Fruit fly (Drosophila melanogaster): Measurements from ENCODE around the gene skl.

Gene skl

DNA sequence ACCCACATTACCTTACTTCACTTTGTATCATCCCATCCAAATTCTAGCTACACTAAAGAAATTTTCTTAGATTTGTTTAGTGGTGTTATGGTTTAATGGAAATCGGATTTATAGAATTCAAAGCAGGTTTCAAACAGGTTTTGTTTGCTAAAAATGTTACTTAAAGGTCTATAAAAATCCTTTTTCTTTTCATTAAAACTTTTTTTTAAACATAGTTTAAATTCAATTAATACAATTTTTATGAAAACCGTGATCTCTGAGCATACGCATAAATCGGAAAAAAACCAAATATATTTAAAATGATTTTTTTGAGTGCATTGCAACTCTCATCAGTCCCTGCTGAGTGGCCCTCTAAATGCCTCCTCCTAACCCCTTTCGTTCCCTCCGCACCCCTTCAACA, 14.5 kb downstream of the skl start:
- TF ChIP-seq CG15710 (tag; optimal IDR thresholded peaks at IDR 0.05) = peak; percentile 23
- TF ChIP-seq CG14655 (GFP tag; optimal IDR thresholded peaks at IDR 0.05) = peak; percentile 8
- peak; percentile 1 for TF ChIP-seq CG8159 (tag; optimal IDR thresholded peaks at IDR 0.05)
- no peak for TF ChIP-seq gl (tag; optimal IDR thresholded peaks at IDR 0.05)
- no peak for TF ChIP-seq Snoo (tag; optimal IDR thresholded peaks at IDR 0.05)
- no peak for TF ChIP-seq CG12605 (GFP tag; IDR thresholded peaks at IDR 0.05)
- no peak for TF ChIP-seq Pif1B (GFP tag; optimal IDR thresholded peaks at IDR 0.05)
- TF ChIP-seq CG17806 (tag; optimal IDR thresholded peaks at IDR 0.05) = peak; percentile 16
- no peak for TF ChIP-seq CG9948 (tag; optimal IDR thresholded peaks at IDR 0.05)
- no peak for TF ChIP-seq CG8301 (tag; optimal IDR thresholded peaks at IDR 0.05)
- no peak for TF ChIP-seq D1 (tag; optimal IDR thresholded peaks at IDR 0.05)

DNA sequence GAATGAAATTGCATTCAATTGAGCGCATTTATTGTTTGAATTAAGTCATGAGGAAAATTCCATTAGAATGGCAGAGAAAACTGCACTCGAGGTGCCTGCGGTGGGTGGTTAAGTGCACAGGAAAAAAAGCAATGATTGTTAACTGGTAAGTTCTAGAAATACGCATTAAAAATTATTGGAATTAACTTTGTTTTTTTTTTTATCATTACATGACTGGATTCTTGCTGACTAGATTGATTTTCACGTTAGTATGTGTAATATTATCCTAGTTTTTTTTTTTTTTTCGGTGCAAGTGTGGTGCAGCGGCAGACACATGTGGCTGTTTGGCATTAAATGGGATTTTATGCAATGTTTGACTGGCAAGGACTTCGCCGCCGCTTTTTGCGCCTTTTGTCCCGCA, 16.7 kb downstream of the skl start:
- TF ChIP-seq D1 (tag; optimal IDR thresholded peaks at IDR 0.05) (no peak), CG34367 (tag; optimal IDR thresholded peaks at IDR 0.05) (no peak), Snoo (tag; optimal IDR thresholded peaks at IDR 0.05) (no peak), CG8159 (tag; optimal IDR thresholded peaks at IDR 0.05) (peak; percentile 7), gl (tag; optimal IDR thresholded peaks at IDR 0.05) (no peak)

DNA sequence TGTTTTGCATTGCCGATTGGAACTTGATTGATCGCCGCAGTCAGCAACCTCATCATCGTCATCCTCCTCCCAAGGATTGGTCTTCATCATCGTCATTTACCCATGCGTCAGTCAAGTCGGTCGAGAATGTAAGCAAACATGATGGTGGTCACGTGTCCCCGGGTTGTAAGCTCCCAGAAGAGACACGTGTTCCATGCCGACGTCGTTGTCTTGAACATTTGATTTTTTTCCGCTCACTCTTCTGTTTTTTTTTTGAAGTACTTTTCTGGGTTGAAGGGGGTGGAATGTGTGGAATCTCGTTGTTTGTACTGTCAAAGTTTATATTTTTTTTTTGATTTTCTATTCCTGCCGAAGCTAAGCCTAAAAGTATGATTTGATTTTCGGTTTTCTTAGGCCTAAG, 21.9 kb downstream of the skl start:
- no peak for TF ChIP-seq Ets98B (GFP tag; IDR thresholded peaks at IDR 0.05)
- TF ChIP-seq CG4496 (GFP tag; IDR thresholded peaks at IDR 0.05) = no peak
- no peak for TF ChIP-seq D1 (tag; optimal IDR thresholded peaks at IDR 0.05)

DNA sequence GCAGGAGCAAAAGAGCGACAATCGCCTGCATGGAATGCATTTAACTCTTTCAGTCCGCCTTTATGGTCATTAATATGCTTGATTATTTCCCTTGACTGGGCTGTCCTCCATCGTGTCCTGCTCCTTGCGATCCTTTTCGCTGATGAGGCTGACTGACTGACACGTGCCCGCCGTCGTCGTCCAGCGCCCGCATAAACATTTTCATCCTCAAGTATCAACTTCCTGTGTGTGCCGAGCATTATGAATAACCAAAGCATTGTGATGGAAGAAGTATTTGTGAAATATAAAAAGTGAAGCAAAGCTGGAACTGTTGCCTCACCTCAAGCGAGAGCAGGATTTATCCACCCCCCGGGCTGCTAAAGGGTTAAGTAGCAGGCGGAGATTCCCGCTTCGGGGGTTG, 28.4 kb downstream of the skl start:
- TF ChIP-seq EcR (GFP tag; optimal IDR thresholded peaks at IDR 0.05) = no peak
- TF ChIP-seq CG32121 (GFP tag; IDR thresholded peaks at IDR 0.05) = no peak
- TF ChIP-seq gl (tag; optimal IDR thresholded peaks at IDR 0.05) = no peak
- no peak for TF ChIP-seq CG12605 (GFP tag; IDR thresholded peaks at IDR 0.05)
- TF ChIP-seq fd96Ca (GFP tag; IDR thresholded peaks at IDR 0.05) = no peak
- TF ChIP-seq CG34367 (tag; optimal IDR thresholded peaks at IDR 0.05) = no peak
- TF ChIP-seq Pif1A (GFP tag; optimal IDR thresholded peaks at IDR 0.05) = no peak
- TF ChIP-seq CG8159 (tag; optimal IDR thresholded peaks at IDR 0.05) = no peak
- TF ChIP-seq rn (GFP tag; IDR thresholded peaks at IDR 0.05) = no peak
- TF ChIP-seq CG9948 (tag; optimal IDR thresholded peaks at IDR 0.05) = no peak
- no peak for TF ChIP-seq Pif1B (GFP tag; optimal IDR thresholded peaks at IDR 0.05)
- no peak for TF ChIP-seq CG17806 (tag; optimal IDR thresholded peaks at IDR 0.05)
- no peak for TF ChIP-seq CG4496 (GFP tag; IDR thresholded peaks at IDR 0.05)
- TF ChIP-seq Ets98B (GFP tag; IDR thresholded peaks at IDR 0.05) = no peak

DNA sequence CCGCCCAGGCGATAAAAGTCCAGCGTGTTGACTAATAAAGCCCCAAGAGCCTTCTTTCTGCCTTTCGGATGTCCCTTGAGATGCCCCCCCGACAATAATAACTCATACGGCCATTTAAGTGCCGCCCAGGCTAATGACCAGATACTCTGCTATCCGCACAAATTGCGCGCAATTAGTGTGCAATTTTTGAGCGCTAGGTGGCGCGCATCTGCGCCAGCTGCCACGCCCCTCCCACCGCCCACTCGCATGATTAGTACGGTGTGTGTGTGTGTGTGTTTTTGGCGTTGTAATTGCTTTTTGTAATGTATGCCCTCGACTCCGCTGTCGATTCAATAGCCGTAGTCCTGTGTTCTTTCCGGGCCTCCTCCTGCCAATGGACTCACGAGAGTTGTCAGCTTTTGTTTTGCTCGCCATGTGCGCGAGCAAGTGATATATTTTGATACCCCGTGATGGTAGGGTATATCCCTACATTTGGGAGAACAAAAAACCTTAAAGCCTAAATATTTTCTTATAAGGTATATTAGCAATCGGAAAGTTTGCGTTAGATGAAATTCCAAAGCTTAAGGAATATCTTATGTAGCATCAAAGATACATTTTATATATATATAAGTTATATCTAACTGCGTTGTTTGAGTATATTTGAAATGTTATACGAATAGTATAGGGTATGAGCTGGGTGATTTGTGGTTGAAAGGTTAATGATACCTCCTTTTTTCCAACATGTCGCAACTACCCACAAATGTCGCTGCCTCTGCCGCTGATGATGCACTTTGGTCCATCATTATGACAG, 34.0 kb downstream of the skl start:
- peak; percentile 60 for TF ChIP-seq CG17806 (tag; optimal IDR thresholded peaks at IDR 0.05)
- peak; percentile 37 for TF ChIP-seq CG34367 (tag; optimal IDR thresholded peaks at IDR 0.05)
- TF ChIP-seq Pif1A (GFP tag; optimal IDR thresholded peaks at IDR 0.05) = peak; percentile 52
- peak; percentile 6 for TF ChIP-seq CG14655 (GFP tag; optimal IDR thresholded peaks at IDR 0.05)
- TF ChIP-seq CG13204 (GFP tag; optimal IDR thresholded peaks at IDR 0.05) = no peak
- TF ChIP-seq CG8159 (tag; optimal IDR thresholded peaks at IDR 0.05) = peak; percentile 64
- no peak for TF ChIP-seq CG8301 (tag; optimal IDR thresholded peaks at IDR 0.05)
- TF ChIP-seq CG10348 (GFP tag; IDR thresholded peaks at IDR 0.05) = no peak
- peak; percentile 65 for TF ChIP-seq CG15710 (tag; optimal IDR thresholded peaks at IDR 0.05)
- peak; percentile 14 for TF ChIP-seq Snoo (tag; optimal IDR thresholded peaks at IDR 0.05)
- peak; percentile 57 for TF ChIP-seq CG9948 (tag; optimal IDR thresholded peaks at IDR 0.05)

DNA sequence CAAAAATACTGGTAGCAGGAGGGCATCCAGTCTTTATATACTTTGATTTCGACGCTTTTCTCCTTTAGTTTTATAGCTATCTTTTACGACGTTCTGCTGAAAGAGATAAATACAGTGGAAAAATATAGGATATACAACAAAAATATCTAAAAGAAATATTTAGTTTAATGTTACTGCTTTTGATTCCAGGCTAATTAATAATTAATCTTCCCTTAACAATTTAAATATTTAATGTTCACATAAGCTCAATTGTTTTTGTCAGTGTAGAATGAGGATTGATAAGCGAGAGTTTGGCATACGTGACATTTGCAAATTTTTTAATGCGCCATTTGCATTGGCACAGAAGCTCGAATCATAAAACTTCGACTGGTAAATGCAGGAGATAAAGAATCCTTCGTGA, 35.4 kb downstream of the skl start:
- TF ChIP-seq CG9948 (tag; optimal IDR thresholded peaks at IDR 0.05) (peak; percentile 12), CG8159 (tag; optimal IDR thresholded peaks at IDR 0.05) (peak; percentile 19), CG17806 (tag; optimal IDR thresholded peaks at IDR 0.05) (peak; percentile 11), Snoo (tag; optimal IDR thresholded peaks at IDR 0.05) (no peak)

DNA sequence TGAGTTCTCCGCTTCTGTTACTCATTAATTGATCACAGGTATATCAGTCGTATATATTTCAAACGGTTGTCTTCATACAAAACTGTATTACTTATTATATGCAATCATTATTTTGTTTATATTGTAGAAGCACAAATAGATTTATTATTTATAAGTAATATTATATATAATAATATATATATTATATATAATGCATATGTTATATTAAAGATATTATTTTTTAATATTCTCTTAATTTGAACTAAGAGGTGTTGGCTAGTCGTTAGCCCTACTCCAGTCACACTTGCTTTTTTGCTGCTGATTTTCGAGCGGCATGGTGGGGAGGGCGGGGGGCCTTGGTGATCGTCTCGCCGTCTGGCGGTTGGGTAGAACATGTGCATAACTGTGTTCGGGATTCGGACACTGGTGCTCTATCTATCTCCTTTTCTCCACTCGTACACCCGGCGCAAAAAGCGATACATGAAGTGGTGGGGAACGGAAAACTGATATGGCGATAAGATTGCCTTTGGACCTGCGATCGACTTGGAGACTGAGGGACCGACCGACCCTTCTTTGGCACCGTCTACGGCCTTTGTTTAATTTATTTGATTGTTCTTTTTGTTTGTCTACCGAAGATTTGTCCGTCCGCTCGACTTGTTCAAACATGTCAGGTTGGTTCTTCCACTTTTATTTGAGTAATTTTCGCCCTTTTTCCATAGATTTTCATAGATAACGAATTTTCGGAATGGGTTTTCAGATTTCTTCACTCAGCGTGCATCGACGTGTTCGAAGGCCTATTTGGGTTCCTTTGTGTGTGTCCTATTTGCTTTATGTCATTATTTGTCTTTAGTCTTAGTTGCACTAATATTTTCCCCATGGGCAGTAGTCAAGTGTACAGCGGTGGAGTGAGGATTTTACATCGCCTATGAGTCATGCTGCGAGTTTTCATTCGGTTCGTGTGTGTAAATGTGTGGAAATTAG, 36.8 kb downstream of the skl start:
- TF ChIP-seq Pif1B (GFP tag; optimal IDR thresholded peaks at IDR 0.05) (no peak), CG34367 (tag; optimal IDR thresholded peaks at IDR 0.05) (peak; percentile 11), CG4496 (GFP tag; IDR thresholded peaks at IDR 0.05) (no peak), fd96Ca (GFP tag; IDR thresholded peaks at IDR 0.05) (peak; percentile 43; the same call in 1 of the 3 replicates), CG10348 (GFP tag; IDR thresholded peaks at IDR 0.05) (no peak), CG15710 (tag; optimal IDR thresholded peaks at IDR 0.05) (peak; percentile 55), Ets98B (GFP tag; IDR thresholded peaks at IDR 0.05) (no peak), CG8159 (tag; optimal IDR thresholded peaks at IDR 0.05) (peak; percentile 78), CG9948 (tag; optimal IDR thresholded peaks at IDR 0.05) (peak; percentile 59), Pif1A (GFP tag; optimal IDR thresholded peaks at IDR 0.05) (peak; percentile 2), rn (GFP tag; IDR thresholded peaks at IDR 0.05) (no peak), CG13204 (GFP tag; optimal IDR thresholded peaks at IDR 0.05) (no peak), CG32121 (GFP tag; IDR thresholded peaks at IDR 0.05) (no peak), CG17806 (tag; optimal IDR thresholded peaks at IDR 0.05) (peak; percentile 55), CG8301 (tag; optimal IDR thresholded peaks at IDR 0.05) (peak; percentile 45), CG12605 (GFP tag; IDR thresholded peaks at IDR 0.05) (no peak), EcR (GFP tag; optimal IDR thresholded peaks at IDR 0.05) (no peak), Snoo (tag; optimal IDR thresholded peaks at IDR 0.05) (peak; percentile 70), gl (tag; optimal IDR thresholded peaks at IDR 0.05) (no peak), CG14655 (GFP tag; optimal IDR thresholded peaks at IDR 0.05) (peak; percentile 71), D1 (tag; optimal IDR thresholded peaks at IDR 0.05) (no peak)
